Worm (Caenorhabditis elegans) whole organism, L3 larva: Measurements from ENCODE around the gene nhr-40.

Source experiments
- ceh-82 ChIP-seq: fragments of 150-350 bp; optimal IDR thresholded peaks from 2 replicates; lab custom pipeline; 2014; ENCODE audit warnings: missing biosample characterization, missing genetic modification characterization
- elt-3 ChIP-seq, 3 experiments: fragments of 150-350 bp in 1 of 3; sonication (generic microtip) in 2 of 3; optimal IDR thresholded peaks; 2 replicates in 2 of 3; 4 replicates in 1 of 3; lab custom pipeline; 2014 to 2017; ENCODE audit warnings: missing biosample characterization in 3 of 3, missing genetic modification characterization in 3 of 3
- fos-1 ChIP-seq: fragments of 150-350 bp; optimal IDR thresholded peaks from 2 replicates; lab custom pipeline; 2014; ENCODE audit warnings: missing biosample characterization, missing genetic modification characterization
- lin-15B ChIP-seq: fragments of 150-350 bp; optimal IDR thresholded peaks from 2 replicates; lab custom pipeline; 2014; ENCODE audit warnings: missing biosample characterization, missing genetic modification characterization
- lin-39 ChIP-seq: fragments of 150-350 bp; optimal IDR thresholded peaks from 2 replicates; lab custom pipeline; 2018; ENCODE audit warnings: missing biosample characterization, missing genetic modification reagents, missing genetic modification characterization
- lsy-12 ChIP-seq: sonication (generic microtip); optimal IDR thresholded peaks from 2 replicates; lab custom pipeline; 2016; ENCODE audit warnings: mild to moderate bottlenecking, missing genetic modification characterization, missing compliant biosample characterization
- nhr-67 ChIP-seq: fragments of 150-350 bp; optimal IDR thresholded peaks from 2 replicates; lab custom pipeline; 2014; ENCODE audit warnings: missing biosample characterization, missing genetic modification characterization
- sea-2 ChIP-seq: fragments of 150-350 bp; sonication (generic microtip); optimal IDR thresholded peaks from 4 replicates; lab custom pipeline; 2014; ENCODE audit warnings: missing biosample characterization, missing genetic modification reagents, missing genetic modification characterization
- snpc-4 ChIP-seq: fragments of 150-350 bp; optimal IDR thresholded peaks from 2 replicates; lab custom pipeline; 2014; ENCODE audit warnings: missing biosample characterization, missing genetic modification characterization
- unc-62 ChIP-seq: fragments of 150-350 bp; sonication (generic microtip); optimal IDR thresholded peaks from 4 replicates; lab custom pipeline; 2014; ENCODE audit warnings: missing biosample characterization, missing genetic modification reagents, missing genetic modification characterization

ce11 chrX:2632869-2633268, 39.1 kb downstream of the nhr-40 start:
- TF ChIP-seq sea-2 (GFP tag; lab: Kevin White, UChicago) (no peak), unc-62 (no peak), elt-3 (tag; optimal IDR thresholded peaks at IDR 0.05; lab: Kevin White, UChicago) (no peak), lin-15B (tag; lab: Kevin White, UChicago) (no peak), snpc-4 (no peak), lin-39 (tag; lab: Kevin White, UChicago) (no peak), ceh-82 (tag; lab: Kevin White, UChicago) (no peak), nhr-67 (tag; lab: Kevin White, UChicago) (no peak), lsy-12 (tag; lab: Kevin White, UChicago) (no peak), fos-1 (tag; lab: Kevin White, UChicago) (no peak)
